Worm (Caenorhabditis elegans): ENCODE data around the gene psr-1.

DNA sequence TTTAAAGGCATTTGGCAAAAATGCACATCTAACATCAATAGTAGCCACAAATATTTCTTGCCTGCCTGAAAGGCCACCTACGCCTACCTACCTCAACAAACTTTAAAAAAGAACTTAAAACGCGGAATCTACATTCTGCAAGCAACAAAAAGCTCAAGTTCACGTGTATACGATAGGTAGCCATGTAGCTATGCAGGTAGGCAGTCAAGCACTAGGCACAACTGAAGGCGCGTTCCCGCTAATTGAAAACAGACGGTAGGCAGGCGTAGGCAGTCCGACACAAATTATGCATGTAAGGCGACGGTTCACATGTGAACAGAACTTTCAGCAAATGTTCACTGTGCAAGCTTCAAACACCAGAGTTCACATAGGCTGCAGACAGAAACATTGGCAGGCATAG lies 40.5 kb upstream of the psr-1 start:
- TF ChIP-seq alr-1 (tag; optimal IDR thresholded peaks at IDR 0.05) (no peak), nhr-237 (tag; optimal IDR thresholded peaks at IDR 0.05) (no peak), snpc-4 (tag; optimal IDR thresholded peaks at IDR 0.05) (no peak), skn-1 (tag; optimal IDR thresholded peaks at IDR 0.05) (no peak), unc-55 (GFP tag; optimal IDR thresholded peaks at IDR 0.05) (no peak), lsy-2 (tag; optimal IDR thresholded peaks at IDR 0.05) (no peak), F13H6.1 (tag; optimal IDR thresholded peaks at IDR 0.05) (no peak)
